Worm (Caenorhabditis elegans): ENCODE data around the gene abcf-1.

abcf-1 gene

ce11 chrV:12719713-12720112, 43.5 kb downstream of the abcf-1 start, which contains the start of gene R11D1.7:
Gene R11D1.7, plus strand, starts transcription at chrV:12720013.
- TF ChIP-seq lin-11 (tag; optimal IDR thresholded peaks at IDR 0.05) (no peak), elt-1 (tag; optimal IDR thresholded peaks at IDR 0.05) (no peak), nhr-25 (tag; optimal IDR thresholded peaks at IDR 0.05) (no peak), ceh-82 (tag; optimal IDR thresholded peaks at IDR 0.05) (no peak), nhr-12 (tag; optimal IDR thresholded peaks at IDR 0.05) (no peak)

- TF ChIP-seq ztf-4 (tag; optimal IDR thresholded peaks at IDR 0.05) (no peak), zag-1 (tag; optimal IDR thresholded peaks at IDR 0.05) (no peak), alr-1 (tag; optimal IDR thresholded peaks at IDR 0.05) (no peak), lin-39 (tag; optimal IDR thresholded peaks at IDR 0.05) (no peak), blmp-1 (tag; optimal IDR thresholded peaks at IDR 0.05; ENCODE audit: insufficient read depth) (no peak), Y55F3AM.14 (GFP tag; optimal IDR thresholded peaks at IDR 0.05) (no peak), nhr-237 (tag; optimal IDR thresholded peaks at IDR 0.05) (no peak), crh-2 (tag; optimal IDR thresholded peaks at IDR 0.05) (no peak), aly-2 (tag; optimal IDR thresholded peaks at IDR 0.05) (no peak), ceh-16 (tag; optimal IDR thresholded peaks at IDR 0.05) (no peak), fos-1 (tag; optimal IDR thresholded peaks at IDR 0.05) (no peak), nhr-25 (tag; optimal IDR thresholded peaks at IDR 0.05) (no peak), ZK546.5 (tag; optimal IDR thresholded peaks at IDR 0.05) (no peak), peb-1 (tag; optimal IDR thresholded peaks at IDR 0.05) (no peak), nhr-23 (tag; optimal IDR thresholded peaks at IDR 0.05) (no peak), ama-1 (optimal IDR thresholded peaks at IDR 0.05) (no peak), elt-1 (tag; optimal IDR thresholded peaks at IDR 0.05) (no peak), sma-9 (GFP tag; optimal IDR thresholded peaks at IDR 0.05) (no peak), sma-9 (tag; optimal IDR thresholded peaks at IDR 0.05) (no peak), ztf-1 (GFP tag; conservative IDR thresholded peaks at IDR 0.05) (no peak), nhr-77 (tag; optimal IDR thresholded peaks at IDR 0.05) (no peak)
Observed at ce11 chrV:12718622-12719021, 44.6 kb downstream of the abcf-1 start, which contains the start of gene str-181. Gene str-181, minus strand, starts transcription at chrV:12718722.

- TF ChIP-seq nhr-77 (tag; optimal IDR thresholded peaks at IDR 0.05) (no peak), peb-1 (tag; optimal IDR thresholded peaks at IDR 0.05) (no peak), nhr-12 (tag; optimal IDR thresholded peaks at IDR 0.05) (no peak), C34F6.9 (tag; optimal IDR thresholded peaks at IDR 0.05) (no peak), mbf-1 (tag; optimal IDR thresholded peaks at IDR 0.05) (no peak), nhr-237 (tag; optimal IDR thresholded peaks at IDR 0.05) (no peak), ceh-82 (tag; optimal IDR thresholded peaks at IDR 0.05) (no peak), unc-39 (tag; optimal IDR thresholded peaks at IDR 0.05) (no peak), alr-1 (tag; optimal IDR thresholded peaks at IDR 0.05) (no peak), ztf-1 (GFP tag; conservative IDR thresholded peaks at IDR 0.05) (no peak), nhr-23 (tag; optimal IDR thresholded peaks at IDR 0.05) (no peak), Y55F3AM.14 (GFP tag; optimal IDR thresholded peaks at IDR 0.05) (no peak), nhr-11 (tag; optimal IDR thresholded peaks at IDR 0.05) (no peak), mdl-1 (tag; optimal IDR thresholded peaks at IDR 0.05) (no peak), lin-13 (GFP tag; optimal IDR thresholded peaks at IDR 0.05) (no peak), nhr-129 (tag; optimal IDR thresholded peaks at IDR 0.05) (no peak), nhr-10 (tag; optimal IDR thresholded peaks at IDR 0.05) (no peak), nhr-6 (tag; optimal IDR thresholded peaks at IDR 0.05) (no peak), elt-1 (tag; optimal IDR thresholded peaks at IDR 0.05) (no peak), elt-3 (tag; optimal IDR thresholded peaks at IDR 0.05) (no peak)
Observed at ce11 chrV:12716447-12716846, 46.7 kb downstream of the abcf-1 start, which contains the start of gene str-178. Gene str-178, minus strand, starts transcription at chrV:12716547.

- TF ChIP-seq R02D3.7 (tag; optimal IDR thresholded peaks at IDR 0.05) (no peak), nhr-6 (tag; optimal IDR thresholded peaks at IDR 0.05) (no peak), unc-39 (tag; optimal IDR thresholded peaks at IDR 0.05) (no peak), gmeb-1 (tag; optimal IDR thresholded peaks at IDR 0.05) (no peak), unc-55 (GFP tag; optimal IDR thresholded peaks at IDR 0.05) (no peak), sma-3 (GFP tag; optimal IDR thresholded peaks at IDR 0.05) (no peak), F13H6.1 (tag; optimal IDR thresholded peaks at IDR 0.05) (no peak), zag-1 (tag; optimal IDR thresholded peaks at IDR 0.05) (no peak), ZK546.5 (tag; optimal IDR thresholded peaks at IDR 0.05) (no peak), sma-9 (GFP tag; optimal IDR thresholded peaks at IDR 0.05) (no peak), sma-9 (tag; optimal IDR thresholded peaks at IDR 0.05) (no peak), peb-1 (tag; optimal IDR thresholded peaks at IDR 0.05) (no peak), lin-11 (tag; optimal IDR thresholded peaks at IDR 0.05) (no peak), nhr-237 (tag; optimal IDR thresholded peaks at IDR 0.05) (no peak), ztf-11 (tag; optimal IDR thresholded peaks at IDR 0.05) (no peak), unc-62 (GFP tag; optimal IDR thresholded peaks at IDR 0.05) (no peak), nhr-77 (tag; optimal IDR thresholded peaks at IDR 0.05) (no peak)
Observed at ce11 chrV:12714120-12714519, 49.1 kb downstream of the abcf-1 start, which contains the start of gene R11D1.4. Gene R11D1.4, minus strand, starts transcription at chrV:12714220.

Measured in whole organism, L2 larva.